Fruit fly (Drosophila melanogaster): ENCODE measurements around the gene CG5854.

The CG5854 gene

dm6 chr3R:23921701-23922501, 11.8 kb upstream of the CG5854 start (continued):
- 0 out of 2 replicates have a peak, but pooled peaks have one; percentile 22 for TF ChIP-seq peb (GFP tag; IDR thresholded peaks at IDR 0.05)
- TF ChIP-seq gsb (GFP tag; IDR thresholded peaks at IDR 0.05) = no peak
- TF ChIP-seq Trl (optimal IDR thresholded peaks at IDR 0.05) = peak; percentile 65 to 79
- no peak for TF ChIP-seq Trl (GFP tag; optimal IDR thresholded peaks at IDR 0.05)
- TF ChIP-seq grn (GFP tag; optimal IDR thresholded peaks at IDR 0.05) = peak; percentile 3
- peak; percentile 5 for TF ChIP-seq Meics (GFP tag; optimal IDR thresholded peaks at IDR 0.05)
- peak; percentile 97; the same call in 3 of the 4 replicates for TF ChIP-seq chinmo (GFP tag; IDR thresholded peaks at IDR 0.05; ENCODE audit: partially characterized antibody)
- TF ChIP-seq CG1603 (tag; optimal IDR thresholded peaks at IDR 0.05) = peak; percentile 29
- TF ChIP-seq CG2889 (GFP tag; IDR thresholded peaks at IDR 0.05) = 0 out of 3 replicates have a peak, but pooled peaks have one; percentile 12
- peak; percentile 68 for TF ChIP-seq dmrt99B (tag; optimal IDR thresholded peaks at IDR 0.05)
- no peak; the same call in 1 of the 2 replicates for TF ChIP-seq tna (GFP tag; IDR thresholded peaks at IDR 0.05; ENCODE audit: partially characterized antibody)
- peak; percentile 48 for TF ChIP-seq az2 (GFP tag; optimal IDR thresholded peaks at IDR 0.05)
- TF ChIP-seq Dfd (GFP tag; optimal IDR thresholded peaks at IDR 0.05) = no peak
- TF ChIP-seq Sry-β (GFP tag; optimal IDR thresholded peaks at IDR 0.05) = no peak
- no peak for TF ChIP-seq CG11723 (GFP tag; optimal IDR thresholded peaks at IDR 0.05)
- peak; percentile 26 for TF ChIP-seq CG15514 (GFP tag; optimal IDR thresholded peaks at IDR 0.05)
- TF ChIP-seq hbn (GFP tag; IDR thresholded peaks at IDR 0.05; ENCODE audit: partially characterized antibody) = peak; percentile 21; the same call in 1 of the 2 replicates
- peak; percentile 73 for TF ChIP-seq unpg (GFP tag; optimal IDR thresholded peaks at IDR 0.05)
- peak; percentile 28 for TF ChIP-seq CG9727 (GFP tag; optimal IDR thresholded peaks at IDR 0.05)
- TF ChIP-seq CG13296 (GFP tag; optimal IDR thresholded peaks at IDR 0.05) = no peak
- peak; percentile 60 for TF ChIP-seq CG7839 (tag; optimal IDR thresholded peaks at IDR 0.05)
- peak; percentile 64 for TF ChIP-seq ATbp (GFP tag; optimal IDR thresholded peaks at IDR 0.05)
- TF ChIP-seq E2f1 (GFP tag; IDR thresholded peaks at IDR 0.05) = peak; percentile 66
- TF ChIP-seq ap (GFP tag; IDR thresholded peaks at IDR 0.05) = 0 out of 2 replicates have a peak, but pooled peaks have one; percentile 40
- TF ChIP-seq Hand (GFP tag; optimal IDR thresholded peaks at IDR 0.05) = no peak
- TF ChIP-seq CG9932 (GFP tag; IDR thresholded peaks at IDR 0.05) = peak; percentile 34; the same call in 1 of the 2 replicates
- no peak for TF ChIP-seq sim (GFP tag; IDR thresholded peaks at IDR 0.05)
- TF ChIP-seq CG31388 (GFP tag; optimal IDR thresholded peaks at IDR 0.05) = no peak
- TF ChIP-seq Dad (GFP tag; optimal IDR thresholded peaks at IDR 0.05) = peak; percentile 30
- peak; percentile 46 for TF ChIP-seq sug (tag; optimal IDR thresholded peaks at IDR 0.05)
- peak; percentile 50; the same call in 1 of the 2 replicates for TF ChIP-seq CG10366 (GFP tag; IDR thresholded peaks at IDR 0.05)
- TF ChIP-seq Gug (GFP tag; IDR thresholded peaks at IDR 0.05) = peak; percentile 39; the same call in 2 of the 4 replicates
- TF ChIP-seq CG1024 (GFP tag; IDR thresholded peaks at IDR 0.05) = no peak; the same call in 1 of the 2 replicates
- TF ChIP-seq lola (GFP tag; optimal IDR thresholded peaks at IDR 0.05) = peak in 1 of 3 experiments; percentile 4
- TF ChIP-seq otp (GFP tag; IDR thresholded peaks at IDR 0.05) = peak; percentile 49; the same call in 1 of the 3 replicates
- TF ChIP-seq z (GFP tag; IDR thresholded peaks at IDR 0.05) = peak; percentile 94
- peak; percentile 1 for TF ChIP-seq mam (GFP tag; optimal IDR thresholded peaks at IDR 0.05)
- TF ChIP-seq CG10321 (GFP tag; IDR thresholded peaks at IDR 0.05) = no peak
- peak; percentile 25 for TF ChIP-seq CG7556 (GFP tag; optimal IDR thresholded peaks at IDR 0.05)
- peak; percentile 14 for TF ChIP-seq Dek (tag; optimal IDR thresholded peaks at IDR 0.05)
- TF ChIP-seq E2f2 (GFP tag; IDR thresholded peaks at IDR 0.05) = peak; percentile 33
- TF ChIP-seq CG32767 (GFP tag; IDR thresholded peaks at IDR 0.05) = peak; percentile 23; the same call in 1 of the 2 replicates
- peak; percentile 62 for TF ChIP-seq CG17328 (GFP tag; IDR thresholded peaks at IDR 0.05)
- TF ChIP-seq Nf-YC (tag; optimal IDR thresholded peaks at IDR 0.05) = peak; percentile 14
- no peak for TF ChIP-seq lilli (GFP tag; optimal IDR thresholded peaks at IDR 0.05)
- TF ChIP-seq CG9876 (GFP tag; optimal IDR thresholded peaks at IDR 0.05) = no peak
- TF ChIP-seq pb (GFP tag; optimal IDR thresholded peaks at IDR 0.05) = peak; percentile 23
- TF ChIP-seq CG7372 (GFP tag; IDR thresholded peaks at IDR 0.05) = peak; percentile 11; the same call in 1 of the 2 replicates
- TF ChIP-seq CG14050 (GFP tag; IDR thresholded peaks at IDR 0.05) = peak; percentile 13; the same call in 1 of the 3 replicates
